Fruit fly (Drosophila melanogaster) whole organism, embryonic: ENCODE measurements around the gene CG15818.

ENCODE experiments used
- C15 ChIP-seq: fragments of 200-800 bp; sonication (Bioruptor generic); IDR thresholded peaks from 3 replicates; pipeline ENCODE4 v1.3.6; 2022; ENCODE audit warnings: missing biosample characterization, missing genetic modification characterization
- CG10209 ChIP-seq: fragments of 200-800 bp; sonication (Bioruptor generic); optimal IDR thresholded peaks from 3 replicates; lab custom pipeline; 2017; ENCODE audit warnings: missing biosample characterization, mild to moderate bottlenecking, missing genetic modification characterization, missing genetic modification reagents
- CG10267 ChIP-seq: fragments of 200-800 bp; sonication (Bioruptor generic); optimal IDR thresholded peaks from 2 replicates; lab custom pipeline; 2018; ENCODE audit warnings: missing biosample characterization, mild to moderate bottlenecking, missing genetic modification characterization, moderate library complexity
- CG10321 ChIP-seq: fragments of 200-800 bp; sonication (Bioruptor generic); IDR thresholded peaks from 2 replicates; pipeline ENCODE4 v1.3.6; 2022; ENCODE audit warnings: missing biosample characterization, missing genetic modification characterization
- CG10543 ChIP-seq: fragments of 200-800 bp; sonication (Bioruptor generic); optimal IDR thresholded peaks from 3 replicates; lab custom pipeline; 2017; ENCODE audit warnings: missing biosample characterization, mild to moderate bottlenecking, missing genetic modification characterization, moderate library complexity
- CG10565 ChIP-seq: fragments of 200-800 bp; sonication (Bioruptor generic); optimal IDR thresholded peaks from 3 replicates; lab custom pipeline; 2016; ENCODE audit warnings: missing biosample characterization, mild to moderate bottlenecking, missing genetic modification characterization
- CG12236 ChIP-seq: fragments of 200-800 bp; sonication (Bioruptor generic); optimal IDR thresholded peaks from 2 replicates; lab custom pipeline; 2016; ENCODE audit warnings: missing biosample characterization, missing genetic modification characterization
- CG1233 ChIP-seq: fragments of 200-800 bp; sonication (Bioruptor generic); optimal IDR thresholded peaks from 4 replicates; lab custom pipeline; 2018; ENCODE audit warnings: missing biosample characterization, mild to moderate bottlenecking, missing genetic modification characterization
- CG13287 ChIP-seq: fragments of 200-800 bp; sonication (Bioruptor generic); IDR thresholded peaks from 2 replicates; pipeline ENCODE4 v1.3.6; 2022; ENCODE audit warnings: missing biosample characterization, missing genetic modification characterization; ENCODE audit not compliant: partially characterized antibody
- CG14860 ChIP-seq: fragments of 200-800 bp; sonication (Bioruptor generic); IDR thresholded peaks from 3 replicates; pipeline ENCODE4 v1.3.6; 2022; ENCODE audit warnings: missing biosample characterization, missing genetic modification characterization; ENCODE audit not compliant: partially characterized antibody
- CG14965 ChIP-seq: fragments of 200-800 bp; sonication (Bioruptor generic); optimal IDR thresholded peaks from 2 replicates; lab custom pipeline; 2016; ENCODE audit warnings: missing biosample characterization, missing genetic modification characterization, borderline replicate concordance
- CG15601 ChIP-seq: fragments of 200-800 bp; sonication (Bioruptor generic); optimal IDR thresholded peaks from 3 replicates; lab custom pipeline; 2019; ENCODE audit warnings: missing biosample characterization, mild to moderate bottlenecking, missing genetic modification characterization, moderate library complexity
- CG17802 ChIP-seq: fragments of 200-800 bp; sonication (Bioruptor generic); optimal IDR thresholded peaks from 2 replicates; lab custom pipeline; 2018; ENCODE audit warnings: missing biosample characterization, mild to moderate bottlenecking, missing genetic modification characterization, moderate library complexity
- CG18011 ChIP-seq: fragments of 200-800 bp; sonication (Bioruptor generic); optimal IDR thresholded peaks from 2 replicates; lab custom pipeline; 2017; ENCODE audit warnings: missing biosample characterization, missing genetic modification characterization, mild to moderate bottlenecking, moderate library complexity, missing genotype
- CG2202 ChIP-seq: fragments of 200-800 bp; sonication (Bioruptor generic); optimal IDR thresholded peaks from 2 replicates; lab custom pipeline; 2018; ENCODE audit warnings: missing biosample characterization, mild to moderate bottlenecking, missing genetic modification characterization
- CG30403 ChIP-seq: fragments of 200-800 bp; sonication (Bioruptor generic); optimal IDR thresholded peaks from 3 replicates; lab custom pipeline; 2016; ENCODE audit warnings: missing biosample characterization, missing genetic modification characterization
- CG6654 ChIP-seq: fragments of 200-800 bp; sonication (Bioruptor generic); optimal IDR thresholded peaks from 2 replicates; lab custom pipeline; 2017; ENCODE audit warnings: missing biosample characterization, mild to moderate bottlenecking, missing genetic modification characterization
- CG6683 ChIP-seq: fragments of 200-800 bp; sonication (Bioruptor generic); optimal IDR thresholded peaks from 2 replicates; lab custom pipeline; 2017; ENCODE audit warnings: missing biosample characterization, mild to moderate bottlenecking, missing genetic modification characterization, missing genetic modification reagents
- CG7745 ChIP-seq: fragments of 200-800 bp; sonication (Bioruptor generic); optimal IDR thresholded peaks from 2 replicates; lab custom pipeline; 2018; ENCODE audit warnings: missing biosample characterization, mild to moderate bottlenecking, missing genetic modification characterization, moderate library complexity
- CG7786 ChIP-seq: fragments of 200-800 bp; sonication (Bioruptor generic); optimal IDR thresholded peaks from 2 replicates; lab custom pipeline; 2016; ENCODE audit warnings: missing biosample characterization, missing genetic modification characterization
- Dip2 ChIP-seq: fragments of 200-800 bp; sonication (Bioruptor generic); IDR thresholded peaks from 2 replicates; pipeline ENCODE4 v1.3.6; 2022; ENCODE audit warnings: missing biosample characterization, missing genetic modification characterization
- HLHmδ ChIP-seq: fragments of 200-800 bp; sonication (Bioruptor generic); optimal IDR thresholded peaks from 2 replicates; lab custom pipeline; 2018; ENCODE audit warnings: missing biosample characterization, mild to moderate bottlenecking, missing genetic modification characterization, moderate library complexity
- Hmr ChIP-seq: fragments of 200-800 bp; sonication (Bioruptor generic); optimal IDR thresholded peaks from 3 replicates; lab custom pipeline; 2017; ENCODE audit warnings: mild to moderate bottlenecking, missing biosample characterization, missing genetic modification reagents, missing genetic modification characterization
- Med ChIP-seq: fragments of 200-800 bp; sonication (Bioruptor generic); peaks from one replicate; lab custom pipeline; 2016; ENCODE audit warnings: missing biosample characterization, missing genetic modification characterization, mild to moderate bottlenecking, inconsistent platforms, moderate library complexity
- Myb ChIP-seq: fragments of 200-800 bp; sonication (Bioruptor generic); optimal IDR thresholded peaks from 2 replicates; lab custom pipeline; 2016; ENCODE audit warnings: missing biosample characterization, missing genetic modification characterization
- Scr ChIP-seq: fragments of 200-800 bp; sonication (Bioruptor generic); IDR thresholded peaks from 2 replicates; pipeline ENCODE4 v1.3.6; 2022; ENCODE audit warnings: missing biosample characterization, missing genetic modification characterization; ENCODE audit not compliant: partially characterized antibody
- Spps ChIP-seq: fragments of 200-800 bp; sonication (Bioruptor generic); optimal IDR thresholded peaks from 2 replicates; lab custom pipeline; 2018; ENCODE audit warnings: missing biosample characterization, mild to moderate bottlenecking, missing genetic modification characterization
- TFAM ChIP-seq: fragments of 200-800 bp; sonication (Bioruptor generic); optimal IDR thresholded peaks from 2 replicates; lab custom pipeline; 2017; ENCODE audit warnings: missing biosample characterization, missing genetic modification characterization, inconsistent platforms
- ap ChIP-seq: fragments of 200-800 bp; sonication (Bioruptor generic); IDR thresholded peaks from 2 replicates; pipeline ENCODE4 v1.3.6; 2022; ENCODE audit warnings: missing biosample characterization, missing genetic modification characterization
- bbx ChIP-seq: fragments of 200-800 bp; sonication (Bioruptor generic); IDR thresholded peaks from 2 replicates; pipeline ENCODE4 v1.3.6; 2022; ENCODE audit warnings: missing biosample characterization, missing genetic modification characterization; ENCODE audit not compliant: partially characterized antibody
- bcd ChIP-seq: fragments of 200-800 bp; sonication (Bioruptor generic); optimal IDR thresholded peaks from 2 replicates; lab custom pipeline; 2017; ENCODE audit warnings: missing biosample characterization, mild to moderate bottlenecking, missing genetic modification characterization
- cas ChIP-seq: fragments of 200-800 bp; sonication (Bioruptor generic); IDR thresholded peaks from 2 replicates; pipeline ENCODE4 v1.3.6; 2022; ENCODE audit warnings: missing biosample characterization, missing genetic modification characterization
- cato ChIP-seq: fragments of 200-800 bp; sonication (Bioruptor generic); optimal IDR thresholded peaks from 2 replicates; lab custom pipeline; 2016; ENCODE audit warnings: missing biosample characterization, missing genetic modification characterization, borderline replicate concordance
- chinmo ChIP-seq: fragments of 200-800 bp; sonication (Bioruptor generic); IDR thresholded peaks from 4 replicates; pipeline ENCODE4 v1.3.6; 2022; ENCODE audit warnings: missing biosample characterization, missing genetic modification characterization; ENCODE audit not compliant: partially characterized antibody
- dm ChIP-seq: fragments of 200-800 bp; sonication (Bioruptor generic); optimal IDR thresholded peaks from 3 replicates; lab custom pipeline; 2016; ENCODE audit warnings: missing biosample characterization, missing genetic modification characterization
- fd102C ChIP-seq: fragments of 200-800 bp; sonication (Bioruptor generic); optimal IDR thresholded peaks from 2 replicates; lab custom pipeline; 2018; ENCODE audit warnings: missing biosample characterization, mild to moderate bottlenecking, missing genetic modification characterization, moderate library complexity
- gcm2 ChIP-seq: fragments of 200-800 bp; sonication (Bioruptor generic); optimal IDR thresholded peaks from 2 replicates; lab custom pipeline; 2016; ENCODE audit warnings: missing biosample characterization, missing genetic modification characterization
- gfzf ChIP-seq: fragments of 200-800 bp; sonication (Bioruptor generic); optimal IDR thresholded peaks from 2 replicates; lab custom pipeline; 2016; ENCODE audit warnings: missing biosample characterization, mild to moderate bottlenecking, missing genetic modification characterization, moderate library complexity
- gsb ChIP-seq: fragments of 200-800 bp; sonication (Bioruptor generic); IDR thresholded peaks from 2 replicates; pipeline ENCODE4 v1.3.6; 2022; ENCODE audit warnings: missing biosample characterization, missing genetic modification characterization
- otp ChIP-seq: fragments of 200-800 bp; sonication (Bioruptor generic); IDR thresholded peaks from 3 replicates; pipeline ENCODE4, ENCODE4 v1.3.6; 2022; ENCODE audit warnings: missing biosample characterization, missing genetic modification characterization
- pan ChIP-seq, 4 experiments: fragments of >200 bp in 3 of 4; fragments of 200-800 bp in 1 of 4; sonication (Bioruptor generic) in 1 of 4; optimal IDR thresholded peaks in 3 of 4; IDR thresholded peaks in 1 of 4; 2 replicates each; pipeline versions ENCODE4 v1.3.6 to Lab custom; 2017 to 2022; ENCODE audit warnings: missing biosample characterization in 2 of 4, missing genetic modification characterization in 2 of 4, mixed read lengths in 1 of 4
- schlank ChIP-seq: fragments of 200-800 bp; sonication (Bioruptor generic); optimal IDR thresholded peaks from 2 replicates; lab custom pipeline; 2018; ENCODE audit warnings: missing biosample characterization, mild to moderate bottlenecking, missing genetic modification characterization
- sd ChIP-seq: fragments of 200-800 bp; sonication (Bioruptor generic); optimal IDR thresholded peaks from 3 replicates; lab custom pipeline; 2018; ENCODE audit warnings: missing biosample characterization, mild to moderate bottlenecking, missing genetic modification characterization, moderate library complexity
- seq ChIP-seq: fragments of 200-800 bp; sonication (Bioruptor generic); IDR thresholded peaks from 2 replicates; pipeline ENCODE4 v1.3.6; 2022; ENCODE audit warnings: missing biosample characterization, missing genetic modification characterization
- slp2 ChIP-seq: fragments of 200-800 bp; sonication (Bioruptor generic); optimal IDR thresholded peaks from 2 replicates; lab custom pipeline; 2016; ENCODE audit warnings: missing biosample characterization, missing genetic modification characterization
- sna ChIP-seq: fragments of 200-800 bp; sonication (Bioruptor generic); IDR thresholded peaks from 2 replicates; pipeline ENCODE4 v1.3.6; 2022; ENCODE audit warnings: missing biosample characterization, missing genetic modification characterization; ENCODE audit not compliant: partially characterized antibody
- tap ChIP-seq: fragments of 200-800 bp; optimal IDR thresholded peaks from 3 replicates; lab custom pipeline; 2019; ENCODE audit warnings: missing biosample characterization, mild to moderate bottlenecking, missing genetic modification characterization, moderate library complexity
- trh ChIP-seq: fragments of 200-800 bp; sonication (Bioruptor generic); optimal IDR thresholded peaks from 2 replicates; lab custom pipeline; 2016; ENCODE audit warnings: missing biosample characterization, missing genetic modification characterization

CG15818 gene

dm6 chr2L:7423333-7423895 lies 12.7 kb downstream of the CG15818 start (continued):
- no peak for TF ChIP-seq CG6683 (GFP tag; lab: Kevin White, UChicago)
- TF ChIP-seq slp2 (GFP tag; lab: Kevin White, UChicago) = no peak
- TF ChIP-seq CG6654 (GFP tag; lab: Kevin White, UChicago) = no peak
- TF ChIP-seq gfzf = no peak
- TF ChIP-seq CG7786 (GFP tag; lab: Kevin White, UChicago) = peak; percentile 59
- TF ChIP-seq HLHmδ (GFP tag; lab: Kevin White, UChicago) = peak; percentile 55
- TF ChIP-seq CG2202 = peak; percentile 5
- TF ChIP-seq seq = no peak
- no peak for TF ChIP-seq CG7745 (tag; lab: Kevin White, UChicago)
- TF ChIP-seq gsb (GFP tag; lab: Robert Waterston, UW) = 0 out of 2 replicates have a peak, but pooled peaks have one; percentile 36
- TF ChIP-seq Dip2 (GFP tag; lab: Robert Waterston, UW) = no peak
- no peak for TF ChIP-seq C15 (GFP tag; lab: Robert Waterston, UW)
- TF ChIP-seq Hmr (GFP tag; lab: Kevin White, UChicago) = peak; percentile 63
- no peak for TF ChIP-seq CG15601 (tag; lab: Kevin White, UChicago)
- no peak for TF ChIP-seq schlank (tag; lab: Kevin White, UChicago)
- peak; percentile 7 for TF ChIP-seq CG10209 (GFP tag; lab: Kevin White, UChicago)
- TF ChIP-seq CG14965 (GFP tag; lab: Kevin White, UChicago) = no peak
- TF ChIP-seq tap (tag; lab: Kevin White, UChicago) = no peak
- no peak for TF ChIP-seq TFAM (GFP tag; lab: Kevin White, UChicago)
- TF ChIP-seq CG10543 (GFP tag; lab: Kevin White, UChicago) = no peak
- TF ChIP-seq otp (GFP tag; lab: Robert Waterston, UW) = no peak; the same call in 2 of the 3 replicates
- TF ChIP-seq sna (GFP tag; lab: Robert Waterston, UW) = no peak
- no peak for TF ChIP-seq gcm2
- TF ChIP-seq Spps (tag; lab: Kevin White, UChicago) = no peak
- TF ChIP-seq trh (GFP tag; lab: Kevin White, UChicago) = no peak
- peak; percentile 20; the same call in 1 of the 2 replicates for TF ChIP-seq CG10321 (GFP tag; lab: Robert Waterston, UW)
- TF ChIP-seq CG13287 = no peak
- no peak for TF ChIP-seq sd (tag; lab: Kevin White, UChicago)
- peak; percentile 38 for TF ChIP-seq dm (GFP tag; lab: Kevin White, UChicago)
- 0 out of 2 replicates have a peak, but pooled peaks have one; percentile 13 for TF ChIP-seq bbx (GFP tag; lab: Robert Waterston, UW)
- no peak for TF ChIP-seq chinmo (GFP tag; lab: Robert Waterston, UW)
- TF ChIP-seq CG17802 = no peak
- TF ChIP-seq ap = no peak
- TF ChIP-seq CG10565 = no peak
- TF ChIP-seq cato (GFP tag; lab: Kevin White, UChicago) = no peak
- peak; percentile 26 for TF ChIP-seq Myb
- no peak for TF ChIP-seq CG14860 (GFP tag; lab: Robert Waterston, UW)
- peak; percentile 8 for TF ChIP-seq bcd
- TF ChIP-seq CG1233 (GFP tag; lab: Kevin White, UChicago) = no peak
- peak; percentile 92 for TF ChIP-seq Med (GFP tag; lab: Kevin White, UChicago)
- no peak for TF ChIP-seq pan (optimal IDR thresholded peaks at IDR 0.05; lab: Kevin White, UChicago)
- peak in 1 of 2 experiments; percentile 26 for TF ChIP-seq pan (GFP tag; optimal IDR thresholded peaks at IDR 0.05 in 1 of 2, IDR thresholded peaks at IDR 0.05 in 1 of 2)
- TF ChIP-seq CG30403 (GFP tag; lab: Kevin White, UChicago) = peak; percentile 57
- TF ChIP-seq CG18011 = peak; percentile 73
- no peak for TF ChIP-seq cas (GFP tag; lab: Robert Waterston, UW)
- TF ChIP-seq fd102C (GFP tag; lab: Kevin White, UChicago) = no peak
- TF ChIP-seq Scr = no peak
- TF ChIP-seq CG12236 = no peak
- no peak for TF ChIP-seq CG10267 (tag; lab: Kevin White, UChicago)
